Fruit fly (Drosophila melanogaster): ENCODE measurements around the gene CG14551.

- TF ChIP-seq kay (GFP tag; ENCODE audit: borderline replicate concordance) (no peak), CG1620 (GFP tag; optimal IDR thresholded peaks at IDR 0.05) (no peak), Hr96 (GFP tag; optimal IDR thresholded peaks at IDR 0.05) (no peak), Crg-1 (GFP tag; optimal IDR thresholded peaks at IDR 0.05) (no peak), toe (GFP tag; optimal IDR thresholded peaks at IDR 0.05) (no peak), CG5204 (GFP tag; optimal IDR thresholded peaks at IDR 0.05) (no peak), CG7101 (tag; optimal IDR thresholded peaks at IDR 0.05) (no peak), CG7045 (GFP tag; optimal IDR thresholded peaks at IDR 0.05) (no peak), ovo (GFP tag; optimal IDR thresholded peaks at IDR 0.05) (no peak), cic (GFP tag; optimal IDR thresholded peaks at IDR 0.05) (no peak)
These were observed 30.7 kb downstream of the CG14551 start for dm6 chr3R:26031968-26032610.

Measured in whole organism, adult.